Fruit fly (Drosophila melanogaster) whole organism, adult: ENCODE data around the gene CG5399.
A peak's percentile ranks its signal among the peaks of the same experiment; 100 is the strongest.

Source experiments
- CG11617 ChIP-seq: fragments of 200-800 bp; sonication (Bioruptor generic); optimal IDR thresholded peaks from 2 replicates; lab custom pipeline; 2017; ENCODE audit warnings: mild to moderate bottlenecking, missing biosample characterization, missing genetic modification reagents, missing genetic modification characterization
- CG12768 ChIP-seq: fragments of 200-800 bp; sonication (Bioruptor generic); optimal IDR thresholded peaks from 2 replicates; lab custom pipeline; 2017; ENCODE audit warnings: missing biosample characterization, missing genetic modification characterization, mild to moderate bottlenecking, moderate library complexity, missing genetic modification reagents
- CG14711 ChIP-seq: fragments of 200-800 bp; sonication (Bioruptor generic); optimal IDR thresholded peaks from 2 replicates; lab custom pipeline; 2018; ENCODE audit warnings: missing biosample characterization, mild to moderate bottlenecking, missing genetic modification characterization, moderate library complexity
- CG1620 ChIP-seq: fragments of 200-800 bp; sonication (Bioruptor generic); optimal IDR thresholded peaks from 2 replicates; lab custom pipeline; 2016; ENCODE audit warnings: missing biosample characterization, missing genetic modification characterization
- CG33017 ChIP-seq: fragments of 200-800 bp; sonication (Bioruptor generic); optimal IDR thresholded peaks from 2 replicates; lab custom pipeline; 2018; ENCODE audit warnings: missing biosample characterization, mild to moderate bottlenecking, missing genetic modification characterization, moderate library complexity
- CG5204 ChIP-seq: fragments of 200-800 bp; sonication (Bioruptor generic); optimal IDR thresholded peaks from 2 replicates; lab custom pipeline; 2016; ENCODE audit warnings: missing biosample characterization, missing genetic modification characterization
- CG7045 ChIP-seq: fragments of 200-800 bp; sonication (Bioruptor generic); optimal IDR thresholded peaks from 2 replicates; lab custom pipeline; 2017; ENCODE audit warnings: missing biosample characterization, mild to moderate bottlenecking, missing genetic modification characterization
- CG7101 ChIP-seq: fragments of 200-800 bp; sonication (Bioruptor generic); optimal IDR thresholded peaks from 2 replicates; lab custom pipeline; 2018; ENCODE audit warnings: missing biosample characterization, mild to moderate bottlenecking, missing genetic modification characterization, moderate library complexity
- Clk ChIP-seq: fragments of 200-800 bp; sonication (Bioruptor generic); optimal IDR thresholded peaks from 2 replicates; lab custom pipeline; 2017; ENCODE audit warnings: missing biosample characterization, missing genetic modification characterization
- Crg-1 ChIP-seq: fragments of 200-800 bp; sonication (Bioruptor generic); optimal IDR thresholded peaks from 2 replicates; lab custom pipeline; 2016; ENCODE audit warnings: missing biosample characterization, missing genetic modification characterization
- Hr96 ChIP-seq: fragments of 200-800 bp; sonication (Bioruptor generic); optimal IDR thresholded peaks from 2 replicates; lab custom pipeline; 2016; ENCODE audit warnings: missing biosample characterization, missing genetic modification characterization
- Mnt ChIP-seq: fragments of 200-800 bp; sonication (Bioruptor generic); optimal IDR thresholded peaks from 2 replicates; lab custom pipeline; 2016; ENCODE audit warnings: missing biosample characterization, mild to moderate bottlenecking, missing genetic modification characterization
- bab1 ChIP-seq: fragments of 200-800 bp; sonication (Bioruptor generic); optimal IDR thresholded peaks from 3 replicates; lab custom pipeline; 2019; ENCODE audit warnings: missing biosample characterization, mild to moderate bottlenecking, missing genetic modification characterization, moderate library complexity
- cic ChIP-seq: fragments of 200-800 bp; sonication (Bioruptor generic); optimal IDR thresholded peaks from 2 replicates; lab custom pipeline; 2017; ENCODE audit warnings: missing biosample characterization, mild to moderate bottlenecking, missing genetic modification characterization, moderate library complexity
- cnc ChIP-seq, 2 experiments: fragments of >200 bp; optimal IDR thresholded peaks; 2 replicates each; lab custom pipeline; 2017
- kay ChIP-seq: fragments of 200-800 bp; sonication (Bioruptor generic); peaks from one replicate; lab custom pipeline; 2016; ENCODE audit warnings: missing biosample characterization, missing genetic modification characterization, borderline replicate concordance
- ovo ChIP-seq: fragments of 200-800 bp; sonication (Bioruptor generic); optimal IDR thresholded peaks from 2 replicates; lab custom pipeline; 2016; ENCODE audit warnings: missing biosample characterization, missing genetic modification characterization
- pad ChIP-seq: fragments of 200-800 bp; sonication (Bioruptor generic); optimal IDR thresholded peaks from 3 replicates; lab custom pipeline; 2017; ENCODE audit warnings: missing biosample characterization, missing genetic modification characterization, mild to moderate bottlenecking, moderate library complexity, missing genetic modification reagents
- tj ChIP-seq: fragments of 200-800 bp; sonication (Bioruptor generic); optimal IDR thresholded peaks from 3 replicates; lab custom pipeline; 2017; ENCODE audit warnings: missing biosample characterization, mild to moderate bottlenecking, missing genetic modification characterization, moderate library complexity
- toe ChIP-seq: fragments of 200-800 bp; sonication (Bioruptor generic); optimal IDR thresholded peaks from 2 replicates; lab custom pipeline; 2016; ENCODE audit warnings: missing biosample characterization, missing genetic modification characterization

Gene CG5399

dm6 chr3R:15694332-15694731 is 709 bp upstream of the CG5399 start:
- TF ChIP-seq CG33017 (tag; lab: Kevin White, UChicago): no peak
- no peak for TF ChIP-seq cnc (optimal IDR thresholded peaks at IDR 0.05; lab: Kevin White, UChicago)
- TF ChIP-seq toe (GFP tag; lab: Kevin White, UChicago): no peak
- no peak for TF ChIP-seq cic
- no peak for TF ChIP-seq CG5204 (GFP tag; lab: Kevin White, UChicago)
- no peak for TF ChIP-seq CG11617 (GFP tag; lab: Kevin White, UChicago)
- TF ChIP-seq CG14711 (tag; lab: Kevin White, UChicago): no peak
- no peak for TF ChIP-seq ovo (GFP tag; lab: Kevin White, UChicago)
- no peak for TF ChIP-seq CG7045
- TF ChIP-seq Crg-1 (GFP tag; lab: Kevin White, UChicago): no peak

- TF ChIP-seq bab1 (GFP tag; lab: Kevin White, UChicago) (no peak), kay (GFP tag; lab: Kevin White, UChicago) (peak; percentile 90), pad (GFP tag; lab: Kevin White, UChicago) (no peak), Hr96 (GFP tag; lab: Kevin White, UChicago) (no peak), CG33017 (tag; lab: Kevin White, UChicago) (peak; percentile 33), cic (peak; percentile 78), CG7045 (peak; percentile 35), ovo (GFP tag; lab: Kevin White, UChicago) (peak; percentile 7), Crg-1 (GFP tag; lab: Kevin White, UChicago) (no peak), CG14711 (tag; lab: Kevin White, UChicago) (peak; percentile 1), CG12768 (GFP tag; lab: Kevin White, UChicago) (peak; percentile 10)
Measured at dm6 chr3R:15696461-15697044, 1.5 kb downstream of the CG5399 start.

dm6 chr3R:15700801-15701200 is 5.8 kb downstream of the CG5399 start:
- TF ChIP-seq Clk (GFP tag; lab: Kevin White, UChicago) (no peak), cnc (optimal IDR thresholded peaks at IDR 0.05; lab: Kevin White, UChicago) (no peak), Hr96 (GFP tag; lab: Kevin White, UChicago) (no peak), Mnt (GFP tag; lab: Kevin White, UChicago) (no peak), CG7045 (no peak), Crg-1 (GFP tag; lab: Kevin White, UChicago) (no peak), pad (GFP tag; lab: Kevin White, UChicago) (no peak), CG7101 (tag; lab: Kevin White, UChicago) (no peak), CG33017 (tag; lab: Kevin White, UChicago) (no peak), CG5204 (GFP tag; lab: Kevin White, UChicago) (no peak), cic (no peak), tj (GFP tag; lab: Kevin White, UChicago) (no peak)

- no peak for TF ChIP-seq Crg-1 (GFP tag; lab: Kevin White, UChicago)
- no peak for TF ChIP-seq pad (GFP tag; lab: Kevin White, UChicago)
- TF ChIP-seq Mnt (GFP tag; lab: Kevin White, UChicago): no peak
- no peak for TF ChIP-seq cic
- no peak for TF ChIP-seq kay (GFP tag; lab: Kevin White, UChicago)
- TF ChIP-seq CG14711 (tag; lab: Kevin White, UChicago): no peak
- TF ChIP-seq ovo (GFP tag; lab: Kevin White, UChicago): no peak
- TF ChIP-seq CG7045: no peak
- no peak for TF ChIP-seq CG11617 (GFP tag; lab: Kevin White, UChicago)
- TF ChIP-seq CG33017 (tag; lab: Kevin White, UChicago): no peak
- no peak for TF ChIP-seq CG1620
- no peak for TF ChIP-seq CG12768 (GFP tag; lab: Kevin White, UChicago)
- no peak for TF ChIP-seq cnc (optimal IDR thresholded peaks at IDR 0.05; lab: Kevin White, UChicago)
Measured at dm6 chr3R:15704376-15704775, 9.3 kb downstream of the CG5399 start, which contains the start of gene CG5404. CG5404 (plus strand) TSS chr3R:15704676.

DNA sequence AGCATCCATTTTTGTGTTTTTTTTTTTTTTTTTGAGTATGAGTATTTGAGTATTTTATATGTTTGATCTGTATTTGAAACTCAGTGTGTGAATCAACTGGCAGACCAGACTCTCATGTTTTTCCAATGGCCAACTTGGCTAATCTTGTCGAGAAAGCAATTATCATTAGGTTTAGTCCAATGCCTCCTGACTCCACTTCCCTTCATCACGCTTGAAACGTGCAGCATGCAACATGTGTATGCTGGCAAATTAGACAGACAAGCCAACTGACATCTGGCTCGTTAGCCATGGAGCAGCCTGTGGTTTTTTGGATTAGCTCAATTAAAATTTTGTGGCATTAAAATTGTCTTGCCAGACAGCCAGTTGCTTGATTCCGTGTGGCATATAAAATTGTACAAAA is 21.4 kb downstream of the CG5399 start, which contains the start of gene CG31294:
CG31294 (minus strand) TSS at position 101 of the 400 bp plus-strand sequence.
- TF ChIP-seq CG7101 (tag; lab: Kevin White, UChicago) (no peak), CG1620 (no peak), CG7045 (no peak), CG33017 (tag; lab: Kevin White, UChicago) (no peak), ovo (GFP tag; lab: Kevin White, UChicago) (no peak), bab1 (GFP tag; lab: Kevin White, UChicago) (no peak), CG12768 (GFP tag; lab: Kevin White, UChicago) (no peak), CG11617 (GFP tag; lab: Kevin White, UChicago) (no peak), Mnt (GFP tag; lab: Kevin White, UChicago) (no peak), cnc (optimal IDR thresholded peaks at IDR 0.05; lab: Kevin White, UChicago) (no peak), Crg-1 (GFP tag; lab: Kevin White, UChicago) (no peak), Hr96 (GFP tag; lab: Kevin White, UChicago) (no peak), CG14711 (tag; lab: Kevin White, UChicago) (no peak), kay (GFP tag; lab: Kevin White, UChicago) (no peak), Clk (GFP tag; lab: Kevin White, UChicago) (no peak), toe (GFP tag; lab: Kevin White, UChicago) (no peak), cic (no peak), pad (GFP tag; lab: Kevin White, UChicago) (no peak)

- TF ChIP-seq CG5204 (GFP tag; lab: Kevin White, UChicago): no peak
- no peak for TF ChIP-seq CG7101 (tag; lab: Kevin White, UChicago)
- no peak for TF ChIP-seq Mnt (GFP tag; lab: Kevin White, UChicago)
- TF ChIP-seq CG11617 (GFP tag; lab: Kevin White, UChicago): no peak
- TF ChIP-seq CG33017 (tag; lab: Kevin White, UChicago): no peak
- no peak for TF ChIP-seq tj (GFP tag; lab: Kevin White, UChicago)
- TF ChIP-seq ovo (GFP tag; lab: Kevin White, UChicago): no peak
- no peak for TF ChIP-seq CG14711 (tag; lab: Kevin White, UChicago)
- no peak for TF ChIP-seq toe (GFP tag; lab: Kevin White, UChicago)
- TF ChIP-seq CG1620: no peak
- no peak for TF ChIP-seq cic
- no peak for TF ChIP-seq Hr96 (GFP tag; lab: Kevin White, UChicago)
- no peak for TF ChIP-seq pad (GFP tag; lab: Kevin White, UChicago)
- TF ChIP-seq Crg-1 (GFP tag; lab: Kevin White, UChicago): no peak
- no peak for TF ChIP-seq CG7045
- TF ChIP-seq Clk (GFP tag; lab: Kevin White, UChicago): no peak
- TF ChIP-seq kay (GFP tag; lab: Kevin White, UChicago): no peak
- TF ChIP-seq bab1 (GFP tag; lab: Kevin White, UChicago): no peak
- TF ChIP-seq cnc (optimal IDR thresholded peaks at IDR 0.05; lab: Kevin White, UChicago): no peak
- TF ChIP-seq CG12768 (GFP tag; lab: Kevin White, UChicago): no peak
Measured at dm6 chr3R:15730629-15731028, 35.6 kb downstream of the CG5399 start.
